Worm (Caenorhabditis elegans) whole organism, early embryonic: ENCODE results near the gene ZK512.4.

ENCODE experiments used
- aly-1 ChIP-seq: sonication (generic microtip); optimal IDR thresholded peaks from 2 replicates; lab custom pipeline; 2016; ENCODE audit warnings: missing genetic modification characterization, missing compliant biosample characterization
- ama-1 ChIP-seq: fragments of 150-350 bp; optimal IDR thresholded peaks from 2 replicates; lab custom pipeline; 2014
- ceh-13 ChIP-seq: fragments of 200-800 bp; sonication (Bioruptor generic); optimal IDR thresholded peaks from 2 replicates; lab custom pipeline; 2018; ENCODE audit warnings: mild to moderate bottlenecking, missing genetic modification characterization, missing compliant biosample characterization
- ceh-36 ChIP-seq: sonication (generic microtip); optimal IDR thresholded peaks from 2 replicates; lab custom pipeline; 2016; ENCODE audit warnings: missing genetic modification characterization, inconsistent platforms, missing compliant biosample characterization
- ets-7 ChIP-seq: sonication (generic microtip); optimal IDR thresholded peaks from 2 replicates; lab custom pipeline; 2016; ENCODE audit warnings: missing genotype, missing genetic modification characterization, missing compliant biosample characterization
- flt-1 ChIP-seq: fragments of 200-800 bp; sonication (Bioruptor generic); IDR thresholded peaks from 2 replicates; pipeline ENCODE4 v1.3.6; 2022; ENCODE audit warnings: missing genetic modification characterization, missing compliant biosample characterization
- hmbx-1 ChIP-seq: sonication (generic microtip); optimal IDR thresholded peaks from 2 replicates; lab custom pipeline; 2016; ENCODE audit warnings: mild to moderate bottlenecking, missing genetic modification characterization, missing compliant biosample characterization
- hmg-4 ChIP-seq: fragments of 200-800 bp; sonication (Bioruptor generic); optimal IDR thresholded peaks from 2 replicates; lab custom pipeline; 2018; ENCODE audit warnings: mild to moderate bottlenecking, missing genetic modification characterization, missing compliant biosample characterization
- pes-1 ChIP-seq: fragments of 200-800 bp; sonication (Bioruptor generic); IDR thresholded peaks from 2 replicates; pipeline ENCODE4 v1.3.6; 2022; ENCODE audit warnings: missing genetic modification reagents, missing genetic modification characterization, missing compliant biosample characterization
- tbx-37 ChIP-seq: fragments of 200-800 bp; sonication (Bioruptor generic); conservative IDR thresholded peaks from 2 replicates; pipeline ENCODE4 v1.3.6; 2022; ENCODE audit warnings: missing genetic modification reagents, missing genetic modification characterization, missing compliant biosample characterization
- tra-4 ChIP-seq: sonication (generic microtip); optimal IDR thresholded peaks from 2 replicates; lab custom pipeline; 2017; ENCODE audit warnings: missing genetic modification characterization, missing compliant biosample characterization

- TF ChIP-seq hmbx-1 (tag; lab: Kevin White, UChicago) (no peak), ama-1 (lab: Kevin White, UChicago) (no peak), flt-1 (no peak), tra-4 (tag; lab: Kevin White, UChicago) (no peak), ceh-13 (GFP tag; lab: Kevin White, UChicago) (no peak), ets-7 (no peak), hmg-4 (GFP tag; lab: Kevin White, UChicago) (no peak), tbx-37 (GFP tag; lab: Robert Waterston, UW) (no peak), ceh-36 (no peak), aly-1 (tag; lab: Kevin White, UChicago) (no peak), pes-1 (GFP tag; lab: Robert Waterston, UW) (no peak)
Measured at ce11 chrIII:9143911-9144310, 1.2 kb upstream of the ZK512.4 start, which contains the start of gene ZK512.11.
